Fruit fly (Drosophila melanogaster): ENCODE data around the gene CG9330.

The CG9330 gene

dm6 chr3L:19590422-19590821 lies 4.4 kb downstream of the CG9330 start, which contains the start of gene CG14100 (continued):
- TF ChIP-seq crp (GFP tag; optimal IDR thresholded peaks at IDR 0.05) (peak; percentile 94 to 95), CG17802 (tag; optimal IDR thresholded peaks at IDR 0.05) (peak; percentile 97), CG9727 (GFP tag; optimal IDR thresholded peaks at IDR 0.05) (peak; percentile 100), Ets65A (GFP tag) (peak; percentile 100), D19A (tag; optimal IDR thresholded peaks at IDR 0.05) (peak; percentile 98), CG6175 (GFP tag; IDR thresholded peaks at IDR 0.05) (peak; percentile 100), cg (GFP tag; optimal IDR thresholded peaks at IDR 0.05) (no peak), H15 (GFP tag; IDR thresholded peaks at IDR 0.05) (peak; percentile 100), Atf3 (GFP tag; optimal IDR thresholded peaks at IDR 0.05) (peak; percentile 100), kah (GFP tag; optimal IDR thresholded peaks at IDR 0.05) (peak; percentile 100), CrebB (tag; optimal IDR thresholded peaks at IDR 0.05) (peak; percentile 100), CG8478 (optimal IDR thresholded peaks at IDR 0.05) (no peak), Ptx1 (GFP tag; IDR thresholded peaks at IDR 0.05) (peak; percentile 100), org-1 (GFP tag; optimal IDR thresholded peaks at IDR 0.05) (peak; percentile 100), CG6791 (GFP tag; IDR thresholded peaks at IDR 0.05; ENCODE audit: partially characterized antibody) (peak; percentile 38; the same call in 1 of the 3 replicates), CG15514 (GFP tag; optimal IDR thresholded peaks at IDR 0.05) (peak; percentile 97), lilli (GFP tag; optimal IDR thresholded peaks at IDR 0.05) (peak; percentile 100), disco-r (GFP tag; optimal IDR thresholded peaks at IDR 0.05) (peak; percentile 100), D19B (GFP tag; optimal IDR thresholded peaks at IDR 0.05) (peak; percentile 99), dmrt11E (tag; optimal IDR thresholded peaks at IDR 0.05) (peak; percentile 100), Aef1 (GFP tag; IDR thresholded peaks at IDR 0.05) (peak; percentile 100), CG31388 (GFP tag; optimal IDR thresholded peaks at IDR 0.05) (peak; percentile 100), chif (GFP tag; optimal IDR thresholded peaks at IDR 0.05) (peak; percentile 100), Meics (GFP tag; optimal IDR thresholded peaks at IDR 0.05) (peak; percentile 100), YL-1 (GFP tag; optimal IDR thresholded peaks at IDR 0.05) (peak; percentile 100), Bdp1 (GFP tag; optimal IDR thresholded peaks at IDR 0.05) (peak; percentile 98), ap (GFP tag; IDR thresholded peaks at IDR 0.05) (peak; percentile 100), Lpt (GFP tag; optimal IDR thresholded peaks at IDR 0.05) (no peak), HmgD (GFP tag; optimal IDR thresholded peaks at IDR 0.05) (peak; percentile 100), Nf-YA (GFP tag; IDR thresholded peaks at IDR 0.05) (peak; percentile 100), Oaz (GFP tag; IDR thresholded peaks at IDR 0.05) (peak; percentile 100), Asciz (GFP tag; optimal IDR thresholded peaks at IDR 0.05) (peak; percentile 100), slp2 (GFP tag; optimal IDR thresholded peaks at IDR 0.05) (peak; percentile 100), Ssrp (tag; optimal IDR thresholded peaks at IDR 0.05) (peak; percentile 100), CG9876 (GFP tag; optimal IDR thresholded peaks at IDR 0.05) (peak; percentile 100), Neu2 (GFP tag; optimal IDR thresholded peaks at IDR 0.05; ENCODE audit: borderline replicate concordance) (peak; percentile 100), Chrac-16 (GFP tag; optimal IDR thresholded peaks at IDR 0.05) (peak; percentile 100), HmgZ (tag; optimal IDR thresholded peaks at IDR 0.05) (peak; percentile 100), CG14014 (GFP tag; IDR thresholded peaks at IDR 0.05) (peak; percentile 100), Myb (GFP tag; optimal IDR thresholded peaks at IDR 0.05) (peak; percentile 99), CG33557 (GFP tag; optimal IDR thresholded peaks at IDR 0.05) (peak; percentile 100), HLH4C (GFP tag; IDR thresholded peaks at IDR 0.05; ENCODE audit: partially characterized antibody) (no peak), unpg (GFP tag; optimal IDR thresholded peaks at IDR 0.05) (peak; percentile 100), sc (optimal IDR thresholded peaks at IDR 0.05) (no peak), sc (GFP tag; optimal IDR thresholded peaks at IDR 0.05) (peak; percentile 100), Dp (GFP tag; optimal IDR thresholded peaks at IDR 0.05) (peak; percentile 94), tap (tag; optimal IDR thresholded peaks at IDR 0.05) (peak; percentile 100), tio (GFP tag; optimal IDR thresholded peaks at IDR 0.05) (peak; percentile 100), chm (GFP tag; IDR thresholded peaks at IDR 0.05) (peak; percentile 100), cas (GFP tag; IDR thresholded peaks at IDR 0.05) (peak; percentile 100), Max (GFP tag; optimal IDR thresholded peaks at IDR 0.05) (peak; percentile 100), CG7786 (GFP tag; optimal IDR thresholded peaks at IDR 0.05) (peak; percentile 100)
